Fruit fly (Drosophila melanogaster) whole organism, prepupa: ENCODE measurements around the gene Bka.

ENCODE experiments used
- Blimp-1 ChIP-seq: fragments of 200-800 bp; sonication (Bioruptor generic); optimal IDR thresholded peaks from 3 replicates; lab custom pipeline; 2017; ENCODE audit warnings: missing biosample characterization, missing genetic modification characterization, mild to moderate bottlenecking, moderate library complexity, missing genetic modification reagents
- CG10631 ChIP-seq: fragments of 200-800 bp; sonication (Bioruptor generic); optimal IDR thresholded peaks from 2 replicates; lab custom pipeline; 2016; ENCODE audit warnings: missing biosample characterization, missing genetic modification characterization
- CG10669 ChIP-seq: fragments of 200-800 bp; sonication (Bioruptor generic); optimal IDR thresholded peaks from 3 replicates; lab custom pipeline; 2018; ENCODE audit warnings: missing biosample characterization, mild to moderate bottlenecking, missing genetic modification characterization, moderate library complexity
- CG11294 ChIP-seq: fragments of 200-800 bp; sonication (Bioruptor generic); IDR thresholded peaks from 2 replicates; pipeline ENCODE4 v1.3.6; 2022; ENCODE audit warnings: missing biosample characterization, missing genetic modification characterization
- CG11762 ChIP-seq: fragments of 200-800 bp; sonication (Bioruptor generic); optimal IDR thresholded peaks from 3 replicates; lab custom pipeline; 2016; ENCODE audit warnings: missing biosample characterization, missing genetic modification characterization; ENCODE audit not compliant: insufficient read depth
- CG1621 ChIP-seq: fragments of 200-800 bp; sonication (Bioruptor generic); optimal IDR thresholded peaks from 3 replicates; lab custom pipeline; 2018; ENCODE audit warnings: missing biosample characterization, mild to moderate bottlenecking, missing genetic modification characterization
- CG16779 ChIP-seq: fragments of 200-800 bp; sonication (Bioruptor generic); optimal IDR thresholded peaks from 3 replicates; lab custom pipeline; 2017; ENCODE audit warnings: missing biosample characterization, mild to moderate bottlenecking, missing genetic modification characterization
- CG3032 ChIP-seq: fragments of 200-800 bp; optimal IDR thresholded peaks from 2 replicates; lab custom pipeline; 2019; ENCODE audit warnings: missing biosample characterization, mild to moderate bottlenecking, missing genetic modification characterization, moderate library complexity
- CG31627 ChIP-seq: fragments of 200-800 bp; sonication (Bioruptor generic); optimal IDR thresholded peaks from 3 replicates; lab custom pipeline; 2016; ENCODE audit warnings: missing biosample characterization, missing genetic modification characterization
- CG32006 ChIP-seq: fragments of 200-800 bp; sonication (Bioruptor generic); optimal IDR thresholded peaks from 3 replicates; lab custom pipeline; 2017; ENCODE audit warnings: missing biosample characterization, mild to moderate bottlenecking, missing genetic modification characterization
- CG34406 ChIP-seq: fragments of 200-800 bp; sonication (Bioruptor generic); optimal IDR thresholded peaks from 3 replicates; lab custom pipeline; 2016; ENCODE audit warnings: missing biosample characterization, missing genetic modification characterization
- CG4318 ChIP-seq: fragments of 200-800 bp; sonication (Bioruptor generic); optimal IDR thresholded peaks from 3 replicates; lab custom pipeline; 2017; ENCODE audit warnings: missing biosample characterization, mild to moderate bottlenecking, missing genetic modification characterization
- CG6163 ChIP-seq: fragments of 200-800 bp; sonication (Bioruptor generic); IDR thresholded peaks from 3 replicates; pipeline ENCODE4 v1.3.6; 2022; ENCODE audit warnings: missing biosample characterization, missing genetic modification characterization
- CG6276 ChIP-seq: fragments of 200-800 bp; sonication (Bioruptor generic); optimal IDR thresholded peaks from 2 replicates; lab custom pipeline; 2017; ENCODE audit warnings: missing biosample characterization, mild to moderate bottlenecking, missing genetic modification characterization
- CG6808 ChIP-seq: fragments of 200-800 bp; sonication (Bioruptor generic); optimal IDR thresholded peaks from 3 replicates; lab custom pipeline; 2017; ENCODE audit warnings: missing biosample characterization, missing genetic modification characterization, mild to moderate bottlenecking, moderate library complexity, missing genetic modification reagents
- CG7368 ChIP-seq: fragments of 200-800 bp; sonication (Bioruptor generic); optimal IDR thresholded peaks from 3 replicates; lab custom pipeline; 2016; ENCODE audit warnings: missing biosample characterization, missing genetic modification characterization
- CG8119 ChIP-seq: fragments of 200-800 bp; sonication (Bioruptor generic); IDR thresholded peaks from 3 replicates; pipeline ENCODE4 v1.3.6; 2022; ENCODE audit warnings: missing biosample characterization, missing genetic modification characterization
- CG8319 ChIP-seq: fragments of 200-800 bp; sonication (Bioruptor generic); optimal IDR thresholded peaks from 3 replicates; lab custom pipeline; 2016; ENCODE audit warnings: missing biosample characterization, missing genetic modification characterization
- CG8632 ChIP-seq: fragments of 200-800 bp; sonication (Bioruptor generic); optimal IDR thresholded peaks from 3 replicates; lab custom pipeline; 2016; ENCODE audit warnings: missing biosample characterization, missing genetic modification characterization
- CG9139 ChIP-seq: fragments of 200-800 bp; sonication (Bioruptor generic); optimal IDR thresholded peaks from 3 replicates; lab custom pipeline; 2017; ENCODE audit warnings: missing biosample characterization, mild to moderate bottlenecking, missing genetic modification characterization
- Eip75B ChIP-seq: fragments of 200-800 bp; sonication (Bioruptor generic); optimal IDR thresholded peaks from 3 replicates; lab custom pipeline; 2016; ENCODE audit warnings: missing biosample characterization, missing genetic modification characterization
- Eip78C ChIP-seq: fragments of 200-800 bp; sonication (Bioruptor generic); peaks from one replicate; lab custom pipeline; 2016; ENCODE audit warnings: missing biosample characterization, missing genetic modification characterization
- Eip93F ChIP-seq: fragments of 200-800 bp; sonication (Bioruptor generic); optimal IDR thresholded peaks from 2 replicates; lab custom pipeline; 2016; ENCODE audit warnings: missing biosample characterization, mild to moderate bottlenecking, missing genetic modification characterization
- Ets21C ChIP-seq: fragments of 200-800 bp; sonication (Bioruptor generic); optimal IDR thresholded peaks from 3 replicates; lab custom pipeline; 2016; ENCODE audit warnings: missing biosample characterization, missing genetic modification characterization
- Ets96B ChIP-seq: fragments of 200-800 bp; optimal IDR thresholded peaks from 2 replicates; lab custom pipeline; 2019; ENCODE audit warnings: missing biosample characterization, mild to moderate bottlenecking, missing genetic modification characterization, moderate library complexity
- Hr38 ChIP-seq: sonication (Bioruptor generic); optimal IDR thresholded peaks from 2 replicates; lab custom pipeline; 2016; ENCODE audit warnings: missing biosample characterization, missing genetic modification characterization
- Hr39 ChIP-seq: fragments of 200-800 bp; sonication (Bioruptor generic); optimal IDR thresholded peaks from 2 replicates; lab custom pipeline; 2016; ENCODE audit warnings: missing biosample characterization, missing genetic modification characterization
- Hr4 ChIP-seq: fragments of 200-800 bp; sonication (Bioruptor generic); optimal IDR thresholded peaks from 3 replicates; lab custom pipeline; 2016; ENCODE audit warnings: missing biosample characterization, missing genetic modification characterization
- Met ChIP-seq: fragments of 200-800 bp; sonication (Bioruptor generic); optimal IDR thresholded peaks from 3 replicates; lab custom pipeline; 2016; ENCODE audit warnings: missing biosample characterization, missing genetic modification characterization
- OdsH ChIP-seq: fragments of 200-800 bp; sonication (Bioruptor generic); optimal IDR thresholded peaks from 3 replicates; lab custom pipeline; 2016; ENCODE audit warnings: missing biosample characterization, missing genetic modification characterization
- Smox ChIP-seq: fragments of 200-800 bp; sonication (Bioruptor generic); optimal IDR thresholded peaks from 3 replicates; lab custom pipeline; 2016; ENCODE audit warnings: missing biosample characterization, missing genetic modification characterization
- Sox102F ChIP-seq: fragments of 200-800 bp; sonication (Bioruptor generic); optimal IDR thresholded peaks from 2 replicates; lab custom pipeline; 2016; ENCODE audit warnings: missing biosample characterization, mild to moderate bottlenecking, missing genetic modification characterization
- Sox14 ChIP-seq: fragments of 200-800 bp; sonication (Bioruptor generic); optimal IDR thresholded peaks from 3 replicates; lab custom pipeline; 2016; ENCODE audit warnings: missing biosample characterization, missing genetic modification characterization
- Sox15 ChIP-seq: fragments of 200-800 bp; sonication (Bioruptor generic); optimal IDR thresholded peaks from 3 replicates; lab custom pipeline; 2016; ENCODE audit warnings: missing biosample characterization, missing genetic modification characterization
- acj6 ChIP-seq: fragments of 200-800 bp; sonication (Bioruptor generic); optimal IDR thresholded peaks from 3 replicates; lab custom pipeline; 2016; ENCODE audit warnings: missing biosample characterization, missing genetic modification characterization
- cyc ChIP-seq: fragments of 200-800 bp; sonication (Bioruptor generic); optimal IDR thresholded peaks from 3 replicates; lab custom pipeline; 2016; ENCODE audit warnings: missing biosample characterization, missing genetic modification characterization
- dac ChIP-seq: fragments of 200-800 bp; sonication (Bioruptor generic); optimal IDR thresholded peaks from 2 replicates; lab custom pipeline; 2017; ENCODE audit warnings: missing biosample characterization, mild to moderate bottlenecking, missing genetic modification characterization
- dsx ChIP-seq: fragments of 200-800 bp; optimal IDR thresholded peaks from 3 replicates; lab custom pipeline; 2019; ENCODE audit warnings: missing biosample characterization, mild to moderate bottlenecking, missing genetic modification characterization, moderate library complexity; ENCODE audit not compliant: poor library complexity, severe bottlenecking
- eg ChIP-seq: fragments of 200-800 bp; sonication (Bioruptor generic); IDR thresholded peaks from 3 replicates; pipeline ENCODE4 v1.3.6; 2022; ENCODE audit warnings: missing biosample characterization, missing genetic modification characterization
- esn ChIP-seq: fragments of 200-800 bp; sonication (Bioruptor generic); optimal IDR thresholded peaks from 2 replicates; lab custom pipeline; 2016; ENCODE audit warnings: missing biosample characterization, mild to moderate bottlenecking, missing genetic modification characterization, moderate library complexity
- fd59A ChIP-seq: fragments of 200-800 bp; sonication (Bioruptor generic); optimal IDR thresholded peaks from 2 replicates; lab custom pipeline; 2017; ENCODE audit warnings: missing biosample characterization, mild to moderate bottlenecking, missing genetic modification characterization, missing genetic modification reagents
- fd85E ChIP-seq: fragments of 200-800 bp; sonication (Bioruptor generic); optimal IDR thresholded peaks from 3 replicates; lab custom pipeline; 2016; ENCODE audit warnings: missing biosample characterization, missing genetic modification characterization
- fkh ChIP-seq: fragments of 200-800 bp; sonication (Bioruptor generic); optimal IDR thresholded peaks from 3 replicates; lab custom pipeline; 2017; ENCODE audit warnings: missing biosample characterization, mild to moderate bottlenecking, missing genetic modification characterization, moderate library complexity
- lz ChIP-seq: fragments of 200-800 bp; sonication (Bioruptor generic); optimal IDR thresholded peaks from 3 replicates; lab custom pipeline; 2016; ENCODE audit warnings: missing biosample characterization, missing genetic modification characterization
- net ChIP-seq: fragments of 200-800 bp; sonication (Bioruptor generic); optimal IDR thresholded peaks from 3 replicates; lab custom pipeline; 2016; ENCODE audit warnings: missing biosample characterization, missing genetic modification characterization
- salr ChIP-seq, 2 experiments: fragments of 200-800 bp; sonication (Bioruptor generic); optimal IDR thresholded peaks; 3 replicates each; lab custom pipeline; 2016 to 2018; ENCODE audit warnings: missing biosample characterization in 2 of 2, missing genetic modification characterization in 2 of 2, mild to moderate bottlenecking in 1 of 2
- spab ChIP-seq: fragments of 200-800 bp; sonication (Bioruptor generic); optimal IDR thresholded peaks from 2 replicates; lab custom pipeline; 2017; ENCODE audit warnings: missing biosample characterization, mild to moderate bottlenecking, missing genetic modification characterization, missing genetic modification reagents
- svp ChIP-seq: fragments of 200-800 bp; sonication (Bioruptor generic); peaks from one replicate; lab custom pipeline; 2016; ENCODE audit warnings: missing biosample characterization, missing genetic modification characterization
- topi ChIP-seq: fragments of 200-800 bp; sonication (Bioruptor generic); optimal IDR thresholded peaks from 3 replicates; lab custom pipeline; 2016; ENCODE audit warnings: missing biosample characterization, missing genetic modification characterization
- vri ChIP-seq: fragments of 200-800 bp; sonication (Bioruptor generic); optimal IDR thresholded peaks from 3 replicates; lab custom pipeline; 2016; ENCODE audit warnings: missing biosample characterization, mild to moderate bottlenecking, missing genetic modification characterization

Bka gene

DNA sequence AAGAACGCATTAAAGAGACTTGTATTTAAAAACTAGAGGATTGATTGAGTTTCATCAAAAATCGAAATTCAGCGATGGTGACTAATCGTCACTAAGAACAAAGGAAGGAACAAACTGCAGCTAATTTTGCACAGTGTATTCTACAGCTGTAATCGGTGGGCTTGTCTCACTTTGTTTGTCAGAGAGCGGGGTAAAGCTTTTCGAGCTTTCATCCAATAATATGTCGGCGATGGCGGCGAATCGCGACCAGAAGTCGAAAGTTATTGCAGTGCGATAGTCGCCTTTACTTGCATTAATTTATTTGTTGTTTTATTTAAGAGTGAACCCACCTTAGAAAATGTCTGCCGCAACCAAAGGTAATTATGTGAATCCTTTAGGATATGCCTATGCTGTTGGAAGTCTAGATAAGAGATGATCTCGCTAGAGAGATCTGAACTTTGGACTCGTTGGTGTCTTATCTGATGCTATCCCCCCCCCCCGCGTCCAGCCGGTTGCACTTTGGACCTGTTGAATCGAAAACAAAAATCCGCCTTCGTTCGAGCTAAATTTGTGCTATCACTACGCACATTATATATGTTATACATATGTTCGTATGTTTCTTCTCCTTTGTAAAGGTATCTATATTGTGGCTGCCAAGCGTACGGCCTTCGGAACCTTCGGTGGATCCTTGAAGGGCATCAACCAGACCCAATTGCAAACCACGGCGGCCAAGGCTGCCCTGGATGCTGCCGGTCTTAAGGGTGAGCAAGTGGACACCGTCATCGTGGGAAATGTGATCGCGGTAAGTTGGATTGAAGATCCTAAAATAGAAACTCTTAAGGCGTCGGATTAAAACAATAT, 20.1 kb downstream of the Bka start, which contains the start of gene yip2:
TSS of gene yip2 (plus strand) at position 243 of the 840 bp plus-strand sequence.
- peak; percentile 99 for TF ChIP-seq spab (GFP tag; lab: Kevin White, UChicago)
- peak; percentile 96 for TF ChIP-seq Blimp-1 (GFP tag; lab: Kevin White, UChicago)
- TF ChIP-seq vri (GFP tag; lab: Kevin White, UChicago): peak; percentile 82
- TF ChIP-seq CG6163 (GFP tag; lab: Robert Waterston, UW): peak; percentile 76
- peak; percentile 86 for TF ChIP-seq Eip78C (GFP tag; lab: Kevin White, UChicago)
- TF ChIP-seq CG10631 (GFP tag; lab: Kevin White, UChicago): peak; percentile 58
- TF ChIP-seq dsx (GFP tag; lab: Kevin White, UChicago): peak; percentile 92
- TF ChIP-seq Hr4 (GFP tag; lab: Kevin White, UChicago): peak; percentile 84
- TF ChIP-seq fd59A: peak; percentile 39
- TF ChIP-seq CG32006: peak; percentile 80
- TF ChIP-seq CG9139 (GFP tag; lab: Kevin White, UChicago): peak; percentile 100
- TF ChIP-seq Met: peak; percentile 87
- TF ChIP-seq CG4318 (GFP tag; lab: Kevin White, UChicago): no peak
- TF ChIP-seq salr (GFP tag; optimal IDR thresholded peaks at IDR 0.05; lab: Kevin White, UChicago): peak; percentile 91 to 93
- peak; percentile 85 for TF ChIP-seq CG3032 (tag; lab: Kevin White, UChicago)
- TF ChIP-seq CG11762 (GFP tag; lab: Kevin White, UChicago): peak; percentile 93
- peak; percentile 100 for TF ChIP-seq CG6276 (GFP tag; lab: Kevin White, UChicago)
- peak; percentile 98 for TF ChIP-seq net (GFP tag; lab: Kevin White, UChicago)
- peak; percentile 82 for TF ChIP-seq topi (GFP tag; lab: Kevin White, UChicago)
- peak; percentile 57 for TF ChIP-seq cyc
- peak; percentile 43 for TF ChIP-seq Hr39 (GFP tag; lab: Kevin White, UChicago)
- TF ChIP-seq fkh: peak; percentile 61
- TF ChIP-seq CG1621 (tag; lab: Kevin White, UChicago): peak; percentile 96
- peak; percentile 57 for TF ChIP-seq Smox (GFP tag; lab: Kevin White, UChicago)
- TF ChIP-seq Ets96B (tag; lab: Kevin White, UChicago): peak; percentile 87
- TF ChIP-seq CG16779 (tag; lab: Kevin White, UChicago): peak; percentile 99
- TF ChIP-seq CG31627: peak; percentile 54
- peak; percentile 54 for TF ChIP-seq acj6 (GFP tag; lab: Kevin White, UChicago)
- peak; percentile 84 for TF ChIP-seq esn (GFP tag; lab: Kevin White, UChicago)
- peak; percentile 91 for TF ChIP-seq eg (GFP tag; lab: Robert Waterston, UW)
- TF ChIP-seq CG6808 (GFP tag; lab: Kevin White, UChicago): peak; percentile 99
- TF ChIP-seq CG34406: peak; percentile 59
- peak; percentile 18 for TF ChIP-seq Ets21C (GFP tag; lab: Kevin White, UChicago)
- peak; percentile 97 for TF ChIP-seq CG8119
- TF ChIP-seq CG7368 (GFP tag; lab: Kevin White, UChicago): peak; percentile 96
- peak; percentile 82 for TF ChIP-seq Eip75B
- TF ChIP-seq lz (GFP tag; lab: Kevin White, UChicago): peak; percentile 66
- TF ChIP-seq OdsH (GFP tag; lab: Kevin White, UChicago): peak; percentile 65
- peak; percentile 67 for TF ChIP-seq Hr38 (GFP tag; lab: Kevin White, UChicago)
- peak; percentile 93 for TF ChIP-seq Sox14 (GFP tag; lab: Kevin White, UChicago)
- TF ChIP-seq CG8319 (GFP tag; lab: Kevin White, UChicago): peak; percentile 92
- TF ChIP-seq dac (GFP tag; lab: Kevin White, UChicago): peak; percentile 75
- peak; percentile 96 for TF ChIP-seq fd85E
- no peak for TF ChIP-seq Sox15 (GFP tag; lab: Kevin White, UChicago)
- peak; percentile 99 for TF ChIP-seq svp (GFP tag; lab: Kevin White, UChicago)
- peak; percentile 88 for TF ChIP-seq Sox102F (GFP tag; lab: Kevin White, UChicago)
- TF ChIP-seq CG8632 (GFP tag; lab: Kevin White, UChicago): peak; percentile 81
- peak; percentile 10; the same call in 1 of the 2 replicates for TF ChIP-seq CG11294
- peak; percentile 98 for TF ChIP-seq CG10669 (GFP tag; lab: Kevin White, UChicago)
- peak; percentile 91 for TF ChIP-seq Eip93F (GFP tag; lab: Kevin White, UChicago)
